Fruit fly (Drosophila melanogaster) whole organism: ENCODE results near the gene CG33325.

Experiments
- CG8478 ChIP-seq: fragments of >200 bp; optimal IDR thresholded peaks from 2 replicates; lab custom pipeline; 2018; ENCODE audit warnings: inconsistent platforms
- Dll ChIP-seq: fragments of >200 bp; optimal IDR thresholded peaks from 2 replicates; lab custom pipeline; 2017
- EcR ChIP-seq, 2 experiments: fragments of >200 bp; optimal IDR thresholded peaks; 2 replicates each; lab custom pipeline; 2017; ENCODE audit warnings: missing biosample characterization in 2 of 2, missing genetic modification characterization in 2 of 2, missing genetic modification reagents in 2 of 2
- psq ChIP-seq: fragments of >200 bp; optimal IDR thresholded peaks from 2 replicates; lab custom pipeline; 2017
- usp ChIP-seq: fragments of >200 bp; optimal IDR thresholded peaks from 2 replicates; lab custom pipeline; 2017; ENCODE audit warnings: missing biosample characterization, missing genetic modification characterization, mixed read lengths

DNA sequence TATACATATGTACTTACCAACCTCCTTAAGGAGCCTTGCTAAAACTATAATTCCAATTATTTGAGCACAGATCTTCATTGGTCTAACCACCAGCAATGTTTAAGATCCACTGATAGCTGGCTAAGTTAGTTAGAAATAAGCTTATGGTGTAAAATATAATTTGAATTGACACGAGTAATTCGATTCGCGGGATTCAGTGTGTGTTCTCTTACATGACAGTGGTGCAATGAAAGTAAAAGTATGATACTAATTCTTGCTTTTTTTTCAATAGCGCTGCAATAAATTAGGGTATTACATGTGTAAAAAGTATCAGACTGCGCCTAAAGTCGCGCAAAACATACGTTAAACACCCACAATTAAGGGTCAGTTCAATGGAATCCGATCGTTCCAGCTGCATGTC lies at the start of gene CG33325:
- TF ChIP-seq Dll (lab: Kevin White, UChicago) (no peak), psq (lab: Kevin White, UChicago) (no peak), CG8478 (lab: Kevin White, UChicago) (no peak), EcR (GFP tag; optimal IDR thresholded peaks at IDR 0.05; lab: Kevin White, UChicago) (no peak), usp (GFP tag; lab: Kevin White, UChicago) (no peak)
